Worm (Caenorhabditis elegans) whole organism, mixed stage, embryonic: ENCODE measurements around the gene Y17D7B.2.

Experiments
- elt-1 ChIP-seq: sonication (generic microtip); optimal IDR thresholded peaks from 2 replicates; lab custom pipeline; 2017; ENCODE audit warnings: missing genetic modification characterization, mild to moderate bottlenecking, missing compliant biosample characterization, antibody characterized with exemption, moderate library complexity, borderline replicate concordance; ENCODE audit not compliant: insufficient read depth
- elt-3 ChIP-seq: fragments of 150-350 bp; optimal IDR thresholded peaks from 2 replicates; lab custom pipeline; 2014; ENCODE audit warnings: missing biosample characterization, missing genetic modification characterization
- mls-2 ChIP-seq: sonication (generic microtip); optimal IDR thresholded peaks from 2 replicates; lab custom pipeline; 2016; ENCODE audit warnings: mild to moderate bottlenecking, missing genetic modification characterization, moderate library complexity, missing compliant biosample characterization
- nhr-28 ChIP-seq: fragments of 150-350 bp; optimal IDR thresholded peaks from 2 replicates; lab custom pipeline; 2014; ENCODE audit warnings: missing biosample characterization, missing genetic modification characterization
- nhr-76 ChIP-seq: sonication (generic microtip); optimal IDR thresholded peaks from 2 replicates; lab custom pipeline; 2017; ENCODE audit warnings: missing biosample characterization, missing genetic modification characterization
- pha-4 ChIP-seq: fragments of 150-350 bp; optimal IDR thresholded peaks from 2 replicates; lab custom pipeline; 2018; ENCODE audit warnings: missing biosample characterization, missing genetic modification reagents, missing genetic modification characterization
- unc-39 ChIP-seq: fragments of 150-350 bp; optimal IDR thresholded peaks from 2 replicates; lab custom pipeline; 2014; ENCODE audit warnings: missing biosample characterization, missing genetic modification characterization
- unc-62 ChIP-seq: fragments of 150-350 bp; optimal IDR thresholded peaks from 2 replicates; lab custom pipeline; 2014; ENCODE audit warnings: missing biosample characterization, missing genetic modification reagents, missing genetic modification characterization

ce11 chrV:18782747-18783146 is 4.8 kb upstream of the Y17D7B.2 start:
- TF ChIP-seq unc-62 (GFP tag; lab: Kevin White, UChicago): no peak
- TF ChIP-seq nhr-28 (tag; lab: Kevin White, UChicago): no peak
- no peak for TF ChIP-seq elt-1 (tag; lab: Kevin White, UChicago)
- no peak for TF ChIP-seq pha-4
- TF ChIP-seq nhr-76 (tag; lab: Kevin White, UChicago): no peak
- TF ChIP-seq unc-39 (tag; lab: Kevin White, UChicago): no peak
- no peak for TF ChIP-seq mls-2 (tag; lab: Kevin White, UChicago)
- TF ChIP-seq elt-3 (tag; lab: Kevin White, UChicago): no peak
